Worm (Caenorhabditis elegans) whole organism, L2 larva: Measurements from ENCODE around the gene tag-124.

Experiments
- Y55F3AM.14 ChIP-seq: fragments of 200-800 bp; sonication (Bioruptor generic); optimal IDR thresholded peaks from 2 replicates; lab custom pipeline; 2018; ENCODE audit warnings: mild to moderate bottlenecking, missing genetic modification characterization, missing compliant biosample characterization
- ZK546.5 ChIP-seq: sonication (generic microtip); optimal IDR thresholded peaks from 2 replicates; lab custom pipeline; 2017; ENCODE audit warnings: missing biosample characterization, missing genetic modification characterization
- alr-1 ChIP-seq: fragments of 150-350 bp; optimal IDR thresholded peaks from 2 replicates; lab custom pipeline; 2014; ENCODE audit warnings: missing biosample characterization, missing genetic modification characterization
- aly-2 ChIP-seq: fragments of 150-350 bp; optimal IDR thresholded peaks from 2 replicates; lab custom pipeline; 2014; ENCODE audit warnings: missing biosample characterization, missing genetic modification characterization
- ama-1 ChIP-seq: fragments of 150-350 bp; optimal IDR thresholded peaks from 2 replicates; lab custom pipeline; 2018; ENCODE audit warnings: inconsistent platforms
- ceh-82 ChIP-seq: fragments of 150-350 bp; optimal IDR thresholded peaks from 2 replicates; lab custom pipeline; 2014; ENCODE audit warnings: missing biosample characterization, missing genetic modification characterization
- dmd-4 ChIP-seq: sonication (generic microtip); optimal IDR thresholded peaks from 2 replicates; lab custom pipeline; 2017; ENCODE audit warnings: missing biosample characterization, missing genetic modification characterization
- elt-1 ChIP-seq: fragments of 150-350 bp; optimal IDR thresholded peaks from 2 replicates; lab custom pipeline; 2014; ENCODE audit warnings: missing biosample characterization, missing genetic modification characterization
- elt-3 ChIP-seq: sonication (generic microtip); optimal IDR thresholded peaks from 2 replicates; lab custom pipeline; 2017; ENCODE audit warnings: missing biosample characterization, missing genetic modification characterization
- gmeb-1 ChIP-seq: fragments of 150-350 bp; optimal IDR thresholded peaks from 2 replicates; lab custom pipeline; 2014; ENCODE audit warnings: missing biosample characterization, missing genetic modification characterization
- lin-13 ChIP-seq: fragments of 150-350 bp; optimal IDR thresholded peaks from 2 replicates; lab custom pipeline; 2014; ENCODE audit warnings: missing biosample characterization, missing genetic modification reagents, missing genetic modification characterization
- lin-39 ChIP-seq: fragments of 150-350 bp; optimal IDR thresholded peaks from 2 replicates; lab custom pipeline; 2014; ENCODE audit warnings: missing biosample characterization, missing genetic modification reagents, missing genetic modification characterization
- lsy-2 ChIP-seq, 2 experiments: fragments of 150-350 bp in 1 of 2; sonication (generic microtip) in 1 of 2; optimal IDR thresholded peaks; 2 replicates each; lab custom pipeline; 2014 to 2017; ENCODE audit warnings: missing biosample characterization in 2 of 2, missing genetic modification characterization in 2 of 2
- mab-5 ChIP-seq: fragments of 150-350 bp; optimal IDR thresholded peaks from 2 replicates; lab custom pipeline; 2014; ENCODE audit warnings: missing biosample characterization, missing genetic modification characterization
- nhr-10 ChIP-seq: sonication (generic microtip); optimal IDR thresholded peaks from 2 replicates; lab custom pipeline; 2017; ENCODE audit warnings: missing biosample characterization, missing genetic modification characterization
- nhr-12 ChIP-seq: fragments of 150-350 bp; optimal IDR thresholded peaks from 2 replicates; lab custom pipeline; 2014; ENCODE audit warnings: missing biosample characterization, missing genetic modification characterization
- nhr-129 ChIP-seq: fragments of 150-350 bp; optimal IDR thresholded peaks from 2 replicates; lab custom pipeline; 2014; ENCODE audit warnings: missing biosample characterization, missing genetic modification characterization
- nhr-21 ChIP-seq: fragments of 150-350 bp; optimal IDR thresholded peaks from 2 replicates; lab custom pipeline; 2014; ENCODE audit warnings: missing biosample characterization, missing genetic modification characterization
- nhr-237 ChIP-seq: fragments of 150-350 bp; optimal IDR thresholded peaks from 2 replicates; lab custom pipeline; 2014; ENCODE audit warnings: missing biosample characterization, missing genetic modification characterization
- nhr-6 ChIP-seq: fragments of 150-350 bp; optimal IDR thresholded peaks from 2 replicates; lab custom pipeline; 2014; ENCODE audit warnings: missing biosample characterization, missing genetic modification characterization
- nhr-77 ChIP-seq: fragments of 150-350 bp; optimal IDR thresholded peaks from 2 replicates; lab custom pipeline; 2014; ENCODE audit warnings: missing biosample characterization, missing genetic modification characterization
- sem-4 ChIP-seq: fragments of 150-350 bp; optimal IDR thresholded peaks from 2 replicates; lab custom pipeline; 2014; ENCODE audit warnings: missing biosample characterization, missing genetic modification reagents, missing genetic modification characterization
- skn-1 ChIP-seq: sonication (generic microtip); optimal IDR thresholded peaks from 2 replicates; lab custom pipeline; 2017; ENCODE audit warnings: missing biosample characterization, missing genetic modification characterization
- sma-3 ChIP-seq: sonication (generic microtip); optimal IDR thresholded peaks from 2 replicates; lab custom pipeline; 2016; ENCODE audit warnings: missing genetic modification reagents, missing genetic modification characterization, missing compliant biosample characterization
- sma-9 ChIP-seq, 2 experiments: fragments of 150-350 bp in 1 of 2; sonication (generic microtip) in 1 of 2; optimal IDR thresholded peaks; 2 replicates each; lab custom pipeline; 2014 to 2016; ENCODE audit warnings: missing genetic modification characterization in 2 of 2, mild to moderate bottlenecking in 1 of 2, missing biosample characterization in 1 of 2, missing compliant biosample characterization in 1 of 2, missing genetic modification reagents in 1 of 2, moderate library complexity in 1 of 2
- snpc-4 ChIP-seq: fragments of 150-350 bp; optimal IDR thresholded peaks from 2 replicates; lab custom pipeline; 2014; ENCODE audit warnings: missing biosample characterization, missing genetic modification characterization
- unc-39 ChIP-seq: fragments of 150-350 bp; optimal IDR thresholded peaks from 2 replicates; lab custom pipeline; 2014; ENCODE audit warnings: missing biosample characterization, missing genetic modification characterization
- unc-55 ChIP-seq: fragments of 150-350 bp; sonication (generic microtip); optimal IDR thresholded peaks from 3 replicates; lab custom pipeline; 2014; ENCODE audit warnings: missing biosample characterization, missing genetic modification reagents, missing genetic modification characterization
- zag-1 ChIP-seq: fragments of 150-350 bp; optimal IDR thresholded peaks from 2 replicates; lab custom pipeline; 2014; ENCODE audit warnings: missing biosample characterization, missing genetic modification characterization
- ztf-1 ChIP-seq: fragments of 200-800 bp; sonication (Bioruptor generic); conservative IDR thresholded peaks from 2 replicates; pipeline ENCODE4 v1.3.6; 2022; ENCODE audit warnings: missing genetic modification characterization, missing compliant biosample characterization
- ztf-11 ChIP-seq: sonication (generic microtip); optimal IDR thresholded peaks from 2 replicates; lab custom pipeline; 2017; ENCODE audit warnings: missing biosample characterization, missing genetic modification characterization
- ztf-4 ChIP-seq: fragments of 150-350 bp; optimal IDR thresholded peaks from 2 replicates; lab custom pipeline; 2014; ENCODE audit warnings: missing biosample characterization, missing genetic modification characterization

Gene tag-124

DNA sequence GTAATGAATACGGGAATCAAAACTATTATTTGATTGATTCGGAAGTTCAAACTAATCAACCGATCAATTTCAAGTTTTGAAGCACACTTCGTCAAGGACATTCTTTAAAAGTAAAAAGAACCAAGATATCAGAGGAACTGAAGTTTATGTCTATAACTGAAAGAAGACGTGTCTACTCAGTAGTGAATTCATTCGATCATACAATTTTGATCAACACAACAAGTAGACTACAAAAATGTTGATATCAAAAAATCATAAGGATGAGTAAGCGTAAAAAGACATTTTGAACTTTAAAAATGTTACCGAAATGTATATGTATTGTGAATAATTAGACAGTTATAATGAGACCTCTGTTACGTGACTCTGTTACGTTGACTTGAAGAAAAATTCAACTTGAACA is 48.3 kb upstream of the tag-124 start, which contains the start of gene sra-4:
Gene sra-4, minus strand, starts transcription at position 101 of the 400 bp plus-strand sequence.
- no peak for TF ChIP-seq skn-1
- TF ChIP-seq nhr-6 (tag; lab: Kevin White, UChicago) = no peak
- no peak for TF ChIP-seq lin-13 (GFP tag; lab: Kevin White, UChicago)
- TF ChIP-seq ztf-11 (tag; lab: Kevin White, UChicago) = no peak
- no peak for TF ChIP-seq alr-1 (tag; lab: Kevin White, UChicago)
- TF ChIP-seq ztf-1 (GFP tag; lab: Robert Waterston, UW) = no peak
- no peak for TF ChIP-seq elt-1 (tag; lab: Kevin White, UChicago)
- TF ChIP-seq ztf-4 (tag; lab: Kevin White, UChicago) = no peak
- TF ChIP-seq gmeb-1 (tag; lab: Kevin White, UChicago) = no peak
- TF ChIP-seq ZK546.5 (tag; lab: Kevin White, UChicago) = no peak
- TF ChIP-seq lsy-2 (tag; optimal IDR thresholded peaks at IDR 0.05; lab: Kevin White, UChicago) = no peak
- TF ChIP-seq dmd-4 (tag; lab: Kevin White, UChicago) = no peak
- TF ChIP-seq lin-39 (tag; lab: Kevin White, UChicago) = no peak

DNA sequence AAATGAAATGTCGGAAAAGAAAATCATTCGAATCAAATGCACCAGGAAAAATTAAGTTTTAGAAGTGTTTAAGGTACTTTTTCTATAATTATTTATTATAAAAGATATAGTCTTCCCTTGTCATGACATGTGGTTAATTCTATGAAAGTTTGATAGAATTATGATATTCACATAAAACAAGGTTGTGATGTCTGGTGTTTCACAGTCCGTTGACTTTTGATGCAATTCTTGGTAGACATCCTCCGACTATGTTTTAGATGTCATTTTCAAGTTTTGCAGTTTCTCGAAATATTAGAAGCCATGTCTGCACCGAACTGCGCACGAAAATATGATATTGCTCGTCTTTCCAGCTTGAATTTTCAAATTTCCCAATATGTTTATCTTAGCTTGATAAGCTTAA is 46.7 kb upstream of the tag-124 start, which contains the start of gene sra-7:
Gene sra-7, plus strand, starts transcription at position 301 of the 400 bp plus-strand sequence.
- TF ChIP-seq ztf-1 (GFP tag; lab: Robert Waterston, UW) (no peak), sma-9 (GFP tag; optimal IDR thresholded peaks at IDR 0.05; lab: Kevin White, UChicago) (no peak), sma-9 (tag; optimal IDR thresholded peaks at IDR 0.05; lab: Kevin White, UChicago) (no peak), unc-55 (GFP tag; lab: Kevin White, UChicago) (no peak), ceh-82 (tag; lab: Kevin White, UChicago) (no peak), elt-3 (tag; lab: Kevin White, UChicago) (no peak), nhr-10 (tag; lab: Kevin White, UChicago) (no peak), nhr-77 (tag; lab: Kevin White, UChicago) (no peak), mab-5 (tag; lab: Kevin White, UChicago) (no peak), lsy-2 (tag; optimal IDR thresholded peaks at IDR 0.05; lab: Kevin White, UChicago) (no peak)

DNA sequence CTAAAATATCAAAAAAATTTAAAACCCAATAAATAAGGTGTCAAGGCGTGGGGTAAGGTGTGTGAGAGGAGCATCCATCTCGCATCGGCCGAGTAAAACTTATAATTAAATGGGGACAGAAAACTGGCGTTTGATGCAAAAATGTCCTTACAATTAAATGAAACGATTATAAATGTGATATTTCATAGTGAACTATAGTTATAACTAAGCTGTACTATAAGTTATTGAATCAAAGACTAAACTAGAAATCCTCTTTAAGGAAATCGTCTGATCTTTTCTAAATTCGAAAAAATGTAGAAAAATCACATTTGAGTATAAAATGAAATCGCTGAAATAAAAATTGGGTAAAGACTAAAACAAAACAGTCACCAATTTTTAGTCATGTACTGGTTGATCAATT is 40.4 kb upstream of the tag-124 start, which contains the start of gene sra-6:
Gene sra-6, minus strand, starts transcription at position 101 of the 400 bp plus-strand sequence.
- TF ChIP-seq nhr-129 (tag; lab: Kevin White, UChicago) = no peak
- no peak for TF ChIP-seq mab-5 (tag; lab: Kevin White, UChicago)
- no peak for TF ChIP-seq sma-3

DNA sequence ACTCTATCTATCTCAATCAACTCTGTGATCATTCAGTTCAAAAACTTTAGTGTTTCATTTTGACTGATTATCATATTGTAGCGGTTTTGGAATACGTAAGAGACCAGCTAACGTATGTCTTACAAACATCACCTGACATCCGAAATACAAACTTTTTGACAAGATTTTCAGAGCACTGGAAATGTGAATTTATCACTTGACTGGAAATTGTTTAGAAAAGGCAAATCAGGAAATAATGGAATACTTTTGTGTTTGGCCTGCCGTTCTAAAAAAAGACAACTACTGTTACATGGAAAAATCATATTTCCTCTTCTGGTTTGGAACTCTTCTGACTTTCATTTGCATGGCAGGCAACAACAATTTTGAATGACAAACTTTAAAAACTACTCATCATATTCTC is 39.6 kb upstream of the tag-124 start, which contains the start of gene F35H8.12:
Gene F35H8.12, plus strand, starts transcription at position 301 of the 400 bp plus-strand sequence.
- TF ChIP-seq unc-39 (tag; lab: Kevin White, UChicago) (no peak), zag-1 (tag; lab: Kevin White, UChicago) (no peak), nhr-237 (tag; lab: Kevin White, UChicago) (no peak), nhr-6 (tag; lab: Kevin White, UChicago) (no peak), dmd-4 (tag; lab: Kevin White, UChicago) (no peak), nhr-12 (tag; lab: Kevin White, UChicago) (no peak), lin-13 (GFP tag; lab: Kevin White, UChicago) (no peak), elt-1 (tag; lab: Kevin White, UChicago) (no peak), nhr-21 (tag; lab: Kevin White, UChicago) (no peak), Y55F3AM.14 (GFP tag; lab: Kevin White, UChicago) (no peak)

DNA sequence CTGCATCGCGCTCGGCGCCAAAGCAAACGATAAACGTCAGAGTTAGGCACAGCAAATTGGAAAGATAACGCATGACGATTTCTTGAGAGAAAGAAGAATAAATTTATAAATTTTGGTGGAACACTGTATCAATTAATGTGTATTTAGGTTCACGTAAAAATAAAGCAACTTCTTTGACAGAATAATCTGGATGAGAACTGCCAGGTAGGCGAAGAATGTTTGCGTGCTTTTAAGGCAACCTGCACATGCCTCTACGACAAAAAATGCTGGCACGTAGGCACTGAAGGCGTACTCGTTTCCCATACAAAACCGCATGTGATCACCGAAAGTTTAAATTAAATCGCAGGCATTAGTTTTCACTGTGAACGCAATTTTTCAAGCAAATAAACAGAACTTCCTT is 37.9 kb upstream of the tag-124 start, which contains the start of gene F35H8.1:
Gene F35H8.1, minus strand, starts transcription at position 101 of the 400 bp plus-strand sequence.
- TF ChIP-seq elt-1 (tag; lab: Kevin White, UChicago) (no peak), elt-3 (tag; lab: Kevin White, UChicago) (no peak), aly-2 (tag; lab: Kevin White, UChicago) (no peak), gmeb-1 (tag; lab: Kevin White, UChicago) (no peak), ztf-11 (tag; lab: Kevin White, UChicago) (no peak), ama-1 (lab: Kevin White, UChicago) (no peak), snpc-4 (no peak), sma-3 (no peak), sem-4 (tag; lab: Kevin White, UChicago) (no peak), Y55F3AM.14 (GFP tag; lab: Kevin White, UChicago) (no peak)
- TF ChIP-seq, all 48 proteins: peak for 0
